Fruit fly (Drosophila melanogaster) whole organism, embryonic: ENCODE data around the gene CG2104.
A peak's percentile ranks its signal among the peaks of the same experiment; 100 is the strongest.

Experiments used
- BtbVII ChIP-seq: fragments of 200-800 bp; sonication (Bioruptor generic); optimal IDR thresholded peaks from 3 replicates; lab custom pipeline; 2017; ENCODE audit warnings: missing biosample characterization, mild to moderate bottlenecking, missing genetic modification characterization
- CG10147 ChIP-seq: fragments of 200-800 bp; sonication (Bioruptor generic); optimal IDR thresholded peaks from 2 replicates; lab custom pipeline; 2019; ENCODE audit warnings: missing biosample characterization, mild to moderate bottlenecking, missing genetic modification characterization, moderate library complexity
- CG10366 ChIP-seq: fragments of 200-800 bp; sonication (Bioruptor generic); IDR thresholded peaks from 2 replicates; pipeline ENCODE4 v1.3.6; 2022; ENCODE audit warnings: missing biosample characterization, missing genetic modification characterization
- CG11093 ChIP-seq: fragments of 200-800 bp; sonication (Bioruptor generic); IDR thresholded peaks from 3 replicates; pipeline ENCODE4 v1.3.6; 2022; ENCODE audit warnings: missing biosample characterization, missing genetic modification characterization
- CG12104 ChIP-seq: fragments of 200-800 bp; sonication (Bioruptor generic); optimal IDR thresholded peaks from 3 replicates; lab custom pipeline; 2016; ENCODE audit warnings: missing biosample characterization, missing genetic modification characterization
- CG1233 ChIP-seq: fragments of 200-800 bp; sonication (Bioruptor generic); optimal IDR thresholded peaks from 4 replicates; lab custom pipeline; 2018; ENCODE audit warnings: missing biosample characterization, mild to moderate bottlenecking, missing genetic modification characterization
- CG12391 ChIP-seq: fragments of 200-800 bp; sonication (Bioruptor generic); optimal IDR thresholded peaks from 3 replicates; lab custom pipeline; 2018; ENCODE audit warnings: missing biosample characterization, mild to moderate bottlenecking, missing genetic modification characterization, moderate library complexity
- CG14965 ChIP-seq: fragments of 200-800 bp; sonication (Bioruptor generic); optimal IDR thresholded peaks from 2 replicates; lab custom pipeline; 2016; ENCODE audit warnings: missing biosample characterization, missing genetic modification characterization, borderline replicate concordance
- CG15073 ChIP-seq: fragments of 200-800 bp; sonication (Bioruptor generic); optimal IDR thresholded peaks from 2 replicates; lab custom pipeline; 2016; ENCODE audit warnings: missing biosample characterization, missing genetic modification characterization
- CG18599 ChIP-seq: fragments of 200-800 bp; sonication (Bioruptor generic); optimal IDR thresholded peaks from 3 replicates; lab custom pipeline; 2017; ENCODE audit warnings: missing biosample characterization, missing genetic modification characterization, mild to moderate bottlenecking, moderate library complexity, missing genetic modification reagents
- CG2199 ChIP-seq: fragments of 200-800 bp; sonication (Bioruptor generic); IDR thresholded peaks from 3 replicates; pipeline ENCODE4 v1.3.6; 2022; ENCODE audit warnings: missing biosample characterization, missing genetic modification characterization
- CG30403 ChIP-seq: fragments of 200-800 bp; sonication (Bioruptor generic); optimal IDR thresholded peaks from 3 replicates; lab custom pipeline; 2016; ENCODE audit warnings: missing biosample characterization, missing genetic modification characterization
- CG4360 ChIP-seq: fragments of 200-800 bp; sonication (Bioruptor generic); IDR thresholded peaks from 2 replicates; pipeline ENCODE4 v1.3.6; 2022; ENCODE audit warnings: missing biosample characterization, missing genetic modification characterization
- CG4404 ChIP-seq: fragments of 200-800 bp; sonication (Bioruptor generic); IDR thresholded peaks from 2 replicates; pipeline ENCODE4 v1.3.6; 2022; ENCODE audit warnings: missing biosample characterization, missing genetic modification characterization
- CG8924 ChIP-seq: fragments of 200-800 bp; optimal IDR thresholded peaks from 3 replicates; lab custom pipeline; 2019; ENCODE audit warnings: missing biosample characterization, mild to moderate bottlenecking, missing genetic modification characterization, moderate library complexity
- Camta ChIP-seq: fragments of 200-800 bp; sonication (Bioruptor generic); optimal IDR thresholded peaks from 2 replicates; lab custom pipeline; 2016; ENCODE audit warnings: missing biosample characterization, missing genetic modification characterization
- Deaf1 ChIP-seq: fragments of 200-800 bp; optimal IDR thresholded peaks from 3 replicates; lab custom pipeline; 2019; ENCODE audit warnings: missing biosample characterization, mild to moderate bottlenecking, missing genetic modification characterization, moderate library complexity
- Doc2 ChIP-seq: fragments of 200-800 bp; sonication (Bioruptor generic); IDR thresholded peaks from 2 replicates; pipeline ENCODE4 v1.3.6; 2022; ENCODE audit warnings: missing biosample characterization, missing genetic modification characterization
- Ets65A ChIP-seq: fragments of 200-800 bp; sonication (Bioruptor generic); peaks from one replicate; lab custom pipeline; 2016; ENCODE audit warnings: missing biosample characterization, missing genetic modification characterization
- Fer3 ChIP-seq: fragments of 200-800 bp; sonication (Bioruptor generic); optimal IDR thresholded peaks from 2 replicates; lab custom pipeline; 2018; ENCODE audit warnings: missing biosample characterization, mild to moderate bottlenecking, missing genetic modification characterization, moderate library complexity
- GATAe ChIP-seq: fragments of 200-800 bp; sonication (Bioruptor generic); conservative IDR thresholded peaks from 2 replicates; pipeline ENCODE4 v1.3.6; 2022; ENCODE audit warnings: missing biosample characterization, missing genetic modification characterization
- HLH3B ChIP-seq: fragments of 200-800 bp; sonication (Bioruptor generic); IDR thresholded peaks from 2 replicates; pipeline ENCODE4 v1.3.6; 2022; ENCODE audit warnings: missing biosample characterization, missing genetic modification characterization
- HLH54F ChIP-seq: fragments of 200-800 bp; sonication (Bioruptor generic); optimal IDR thresholded peaks from 3 replicates; lab custom pipeline; 2016; ENCODE audit warnings: missing biosample characterization, missing genetic modification characterization
- MESR4 ChIP-seq: fragments of 200-800 bp; sonication (Bioruptor generic); optimal IDR thresholded peaks from 2 replicates; lab custom pipeline; 2018; ENCODE audit warnings: missing biosample characterization, mild to moderate bottlenecking, missing genetic modification characterization, moderate library complexity
- Mad ChIP-seq: fragments of 200-800 bp; sonication (Bioruptor generic); optimal IDR thresholded peaks from 2 replicates; lab custom pipeline; 2016; ENCODE audit warnings: missing biosample characterization, missing genetic modification characterization
- Oli ChIP-seq: fragments of 200-800 bp; sonication (Bioruptor generic); optimal IDR thresholded peaks from 2 replicates; lab custom pipeline; 2018; ENCODE audit warnings: missing biosample characterization, mild to moderate bottlenecking, missing genetic modification characterization, moderate library complexity
- Rfx ChIP-seq: fragments of 200-800 bp; sonication (Bioruptor generic); IDR thresholded peaks from 2 replicates; pipeline ENCODE4 v1.3.6; 2022; ENCODE audit warnings: missing biosample characterization, missing genetic modification characterization
- Sin3A ChIP-seq: fragments of >200 bp; optimal IDR thresholded peaks from 2 replicates; lab custom pipeline; 2018
- Usf ChIP-seq: fragments of 200-800 bp; sonication (Bioruptor generic); optimal IDR thresholded peaks from 2 replicates; lab custom pipeline; 2017; ENCODE audit warnings: missing genotype, missing biosample characterization, missing genetic modification characterization
- amos ChIP-seq: fragments of 200-800 bp; sonication (Bioruptor generic); IDR thresholded peaks from 2 replicates; pipeline ENCODE4 v1.3.6; 2022; ENCODE audit warnings: missing biosample characterization, missing genetic modification characterization; ENCODE audit not compliant: partially characterized antibody
- ci ChIP-seq: fragments of 200-800 bp; sonication (Bioruptor generic); IDR thresholded peaks from 3 replicates; pipeline ENCODE4 v1.3.6; 2022; ENCODE audit warnings: missing biosample characterization, missing genetic modification characterization
- ems ChIP-seq: fragments of 200-800 bp; sonication (Bioruptor generic); optimal IDR thresholded peaks from 3 replicates; lab custom pipeline; 2016; ENCODE audit warnings: missing biosample characterization, missing genetic modification characterization
- gsb ChIP-seq: fragments of 200-800 bp; sonication (Bioruptor generic); IDR thresholded peaks from 2 replicates; pipeline ENCODE4 v1.3.6; 2022; ENCODE audit warnings: missing biosample characterization, missing genetic modification characterization
- insv ChIP-seq, 2 experiments: fragments of 200-800 bp; sonication (Bioruptor generic); optimal IDR thresholded peaks; 3 replicates each; lab custom pipeline; 2016 to 2018; ENCODE audit warnings: missing biosample characterization in 2 of 2, missing genetic modification characterization in 2 of 2
- lab ChIP-seq: fragments of 200-800 bp; sonication (Bioruptor generic); optimal IDR thresholded peaks from 3 replicates; lab custom pipeline; 2017; ENCODE audit warnings: missing biosample characterization, missing genetic modification characterization, mild to moderate bottlenecking, moderate library complexity, missing genetic modification reagents
- lov ChIP-seq, 2 experiments: fragments of 200-800 bp in 1 of 2; fragments of >200 bp in 1 of 2; sonication (Bioruptor generic) in 1 of 2; IDR thresholded peaks in 1 of 2; optimal IDR thresholded peaks in 1 of 2; 2 replicates in 1 of 2; 3 replicates in 1 of 2; pipeline versions ENCODE4 v1.3.6 to Lab custom; 2017 to 2022; ENCODE audit warnings: missing biosample characterization in 1 of 2, missing genetic modification characterization in 1 of 2
- odd ChIP-seq: fragments of 200-800 bp; sonication (Bioruptor generic); optimal IDR thresholded peaks from 2 replicates; lab custom pipeline; 2017; ENCODE audit warnings: missing biosample characterization, mild to moderate bottlenecking, missing genetic modification characterization
- p53 ChIP-seq: fragments of 200-800 bp; sonication (Bioruptor generic); optimal IDR thresholded peaks from 2 replicates; lab custom pipeline; 2016; ENCODE audit warnings: missing biosample characterization, missing genetic modification characterization
- pho ChIP-seq: fragments of 200-800 bp; sonication (Bioruptor generic); optimal IDR thresholded peaks from 2 replicates; lab custom pipeline; 2016; ENCODE audit warnings: missing biosample characterization, missing genetic modification characterization
- psq ChIP-seq: fragments of 200-800 bp; sonication (Bioruptor generic); optimal IDR thresholded peaks from 2 replicates; lab custom pipeline; 2017; ENCODE audit warnings: missing biosample characterization, missing genetic modification characterization
- ranshi ChIP-seq: fragments of 200-800 bp; sonication (Bioruptor generic); IDR thresholded peaks from 2 replicates; pipeline ENCODE4 v1.3.6; 2022; ENCODE audit warnings: missing biosample characterization, missing genetic modification characterization
- ro ChIP-seq: fragments of 200-800 bp; sonication (Bioruptor generic); IDR thresholded peaks from 2 replicates; pipeline ENCODE4 v1.3.6; 2022; ENCODE audit warnings: missing biosample characterization, missing genetic modification characterization
- so ChIP-seq: fragments of 200-800 bp; sonication (Bioruptor generic); IDR thresholded peaks from 3 replicates; pipeline ENCODE4 v1.3.6; 2022; ENCODE audit warnings: missing biosample characterization, missing genetic modification characterization
- tll ChIP-seq, 2 experiments: fragments of 200-800 bp in 1 of 2; fragments of >200 bp in 1 of 2; sonication (Bioruptor generic) in 1 of 2; optimal IDR thresholded peaks; 2 replicates each; lab custom pipeline; 2017 to 2019; ENCODE audit warnings: missing biosample characterization in 2 of 2, missing genetic modification characterization in 2 of 2, mild to moderate bottlenecking in 1 of 2, moderate library complexity in 1 of 2
- tx ChIP-seq: fragments of 200-800 bp; sonication (Bioruptor generic); optimal IDR thresholded peaks from 2 replicates; lab custom pipeline; 2016; ENCODE audit warnings: missing biosample characterization, missing genetic modification characterization
- unc-4 ChIP-seq: fragments of 200-800 bp; sonication (Bioruptor generic); IDR thresholded peaks from 2 replicates; pipeline ENCODE4 v1.3.6; 2022; ENCODE audit warnings: missing biosample characterization, missing genetic modification characterization; ENCODE audit not compliant: partially characterized antibody
- unpg ChIP-seq: fragments of 200-800 bp; sonication (Bioruptor generic); optimal IDR thresholded peaks from 3 replicates; lab custom pipeline; 2018; ENCODE audit warnings: missing biosample characterization, mild to moderate bottlenecking, missing genetic modification characterization, moderate library complexity
- zen2 ChIP-seq: fragments of 200-800 bp; sonication (Bioruptor generic); IDR thresholded peaks from 3 replicates; pipeline ENCODE4 v1.3.6; 2022; ENCODE audit warnings: missing biosample characterization, missing genetic modification characterization; ENCODE audit not compliant: partially characterized antibody

Gene CG2104

dm6 chr3R:5742278-5743196 is 49.5 kb upstream of the CG2104 start, which contains the start of the genes Sym and Madm (continued):
- TF ChIP-seq Rfx (peak; percentile 48; the same call in 1 of the 2 replicates), BtbVII (GFP tag; lab: Kevin White, UChicago) (no peak), CG12391 (tag; lab: Kevin White, UChicago) (peak; percentile 55), ranshi (GFP tag; lab: Robert Waterston, UW) (no peak), tx (GFP tag; lab: Kevin White, UChicago) (peak; percentile 31), insv (GFP tag; optimal IDR thresholded peaks at IDR 0.05; lab: Kevin White, UChicago) (no peak), odd (GFP tag; lab: Kevin White, UChicago) (no peak), Mad (GFP tag; lab: Kevin White, UChicago) (peak; percentile 7), Oli (tag; lab: Kevin White, UChicago) (no peak), zen2 (GFP tag; lab: Robert Waterston, UW) (peak; percentile 70; the same call in 1 of the 3 replicates), CG2199 (GFP tag; lab: Robert Waterston, UW) (no peak), pho (GFP tag; lab: Kevin White, UChicago) (peak; percentile 42), ci (GFP tag; lab: Robert Waterston, UW) (no peak), p53 (GFP tag; lab: Kevin White, UChicago) (no peak), Camta (GFP tag; lab: Kevin White, UChicago) (peak; percentile 29), CG15073 (GFP tag; lab: Kevin White, UChicago) (no peak), Fer3 (tag; lab: Kevin White, UChicago) (no peak), MESR4 (GFP tag; lab: Kevin White, UChicago) (peak; percentile 96), CG8924 (peak; percentile 44), CG10147 (GFP tag; lab: Kevin White, UChicago) (peak; percentile 39), ro (GFP tag; lab: Robert Waterston, UW) (no peak), Sin3A (peak; percentile 96), CG4404 (no peak), lov (optimal IDR thresholded peaks at IDR 0.05; lab: Kevin White, UChicago) (no peak), lov (GFP tag; IDR thresholded peaks at IDR 0.05; lab: Robert Waterston, UW) (0 out of 3 replicates have a peak, but pooled peaks have one; percentile 51), Usf (GFP tag; lab: Kevin White, UChicago) (no peak), ems (GFP tag; lab: Kevin White, UChicago) (no peak), gsb (no peak), amos (GFP tag; lab: Robert Waterston, UW) (peak; percentile 76), unc-4 (GFP tag; lab: Robert Waterston, UW) (peak; percentile 81), CG4360 (GFP tag; lab: Robert Waterston, UW) (no peak), CG11093 (GFP tag; lab: Robert Waterston, UW) (no peak), tll (GFP tag; optimal IDR thresholded peaks at IDR 0.05; lab: Kevin White, UChicago) (peak in 1 of 2 experiments; percentile 39), lab (no peak), so (0 out of 3 replicates have a peak, but pooled peaks have one; percentile 47), Deaf1 (tag; lab: Kevin White, UChicago) (no peak), CG14965 (GFP tag; lab: Kevin White, UChicago) (no peak), CG1233 (GFP tag; lab: Kevin White, UChicago) (no peak), CG18599 (GFP tag; lab: Kevin White, UChicago) (peak; percentile 54), CG12104 (GFP tag; lab: Kevin White, UChicago) (no peak), CG30403 (peak; percentile 65), Ets65A (GFP tag; lab: Kevin White, UChicago) (peak; percentile 97), HLH3B (GFP tag; lab: Robert Waterston, UW) (peak; percentile 5; the same call in 1 of the 2 replicates), CG10366 (GFP tag; lab: Robert Waterston, UW) (peak; percentile 19; the same call in 1 of the 2 replicates), HLH54F (GFP tag; lab: Kevin White, UChicago) (peak; percentile 69), GATAe (GFP tag; lab: Robert Waterston, UW) (no peak), Doc2 (GFP tag; lab: Robert Waterston, UW) (no peak), unpg (no peak), psq (GFP tag; lab: Kevin White, UChicago) (peak; percentile 1)
